Fruit fly (Drosophila melanogaster): ENCODE measurements around the gene cib.
A peak's percentile ranks its signal among the peaks of the same experiment; 100 is the strongest.

The cib gene

DNA sequence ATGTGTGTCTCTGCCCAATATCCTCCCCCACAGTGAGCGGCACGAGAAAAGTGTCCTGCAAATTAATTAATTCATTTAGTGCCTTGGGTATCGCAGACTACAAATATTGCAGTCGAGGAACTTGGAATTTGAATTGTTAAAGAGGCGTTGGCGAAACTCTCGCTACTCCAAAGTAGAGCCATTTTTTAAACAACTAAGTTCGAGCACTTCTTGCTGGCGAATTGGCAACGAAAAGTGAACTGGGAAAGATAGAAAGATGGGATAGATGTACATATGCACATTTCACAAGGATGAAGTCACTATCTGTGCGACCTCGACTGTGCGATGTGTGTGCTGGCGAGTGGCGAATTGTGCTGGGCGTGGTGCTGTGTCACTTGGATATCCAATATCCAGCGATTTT, 843 bp downstream of the cib start (continued):
- no peak for TF ChIP-seq CG3407 (GFP tag; optimal IDR thresholded peaks at IDR 0.05)
- TF ChIP-seq HmgD (GFP tag; optimal IDR thresholded peaks at IDR 0.05), result no peak
- no peak for TF ChIP-seq zen2 (GFP tag; IDR thresholded peaks at IDR 0.05; ENCODE audit: partially characterized antibody)
- TF ChIP-seq gsb (GFP tag; IDR thresholded peaks at IDR 0.05), result no peak
- no peak for TF ChIP-seq luna (GFP tag; optimal IDR thresholded peaks at IDR 0.05)
- TF ChIP-seq pita (GFP tag; optimal IDR thresholded peaks at IDR 0.05), result no peak
- TF ChIP-seq CG4820 (GFP tag; optimal IDR thresholded peaks at IDR 0.05), result no peak
- TF ChIP-seq D (optimal IDR thresholded peaks at IDR 0.05), result no peak
- peak; percentile 34 for TF ChIP-seq D (GFP tag; optimal IDR thresholded peaks at IDR 0.05)
- peak; percentile 30; the same call in 2 of the 3 replicates for TF ChIP-seq croc (GFP tag; conservative IDR thresholded peaks at IDR 0.05)
- TF ChIP-seq CG7556 (GFP tag; optimal IDR thresholded peaks at IDR 0.05), result peak; percentile 52
- TF ChIP-seq CG15011 (GFP tag; optimal IDR thresholded peaks at IDR 0.05), result no peak
- no peak for TF ChIP-seq CG43689 (GFP tag; IDR thresholded peaks at IDR 0.05)
- no peak for TF ChIP-seq CG9817 (tag; optimal IDR thresholded peaks at IDR 0.05)
- TF ChIP-seq eyg (GFP tag; optimal IDR thresholded peaks at IDR 0.05), result no peak
- TF ChIP-seq CG1602 (GFP tag; optimal IDR thresholded peaks at IDR 0.05), result no peak
- no peak for TF ChIP-seq CG15073 (GFP tag; optimal IDR thresholded peaks at IDR 0.05)
- TF ChIP-seq CG34422 (GFP tag; IDR thresholded peaks at IDR 0.05), result no peak
- no peak for TF ChIP-seq da (GFP tag; optimal IDR thresholded peaks at IDR 0.05)
- TF ChIP-seq CG13624 (GFP tag; optimal IDR thresholded peaks at IDR 0.05), result no peak
- TF ChIP-seq tio (GFP tag; optimal IDR thresholded peaks at IDR 0.05), result no peak
- TF ChIP-seq abd-A (tag; optimal IDR thresholded peaks at IDR 0.05), result no peak
- no peak for TF ChIP-seq pho (GFP tag; optimal IDR thresholded peaks at IDR 0.05)
- TF ChIP-seq CG8924 (tag; optimal IDR thresholded peaks at IDR 0.05), result peak; percentile 44
- no peak for TF ChIP-seq Eip74EF (GFP tag; optimal IDR thresholded peaks at IDR 0.05)
- TF ChIP-seq CG17186 (GFP tag; optimal IDR thresholded peaks at IDR 0.05), result no peak
- TF ChIP-seq inv (GFP tag; IDR thresholded peaks at IDR 0.05; ENCODE audit: partially characterized antibody), result no peak
- no peak; the same call in 1 of the 2 replicates for TF ChIP-seq CG14441 (GFP tag; IDR thresholded peaks at IDR 0.05)
- no peak for TF ChIP-seq Awh (GFP tag; IDR thresholded peaks at IDR 0.05)
- TF ChIP-seq vfl (GFP tag; optimal IDR thresholded peaks at IDR 0.05), result no peak
- no peak for TF ChIP-seq jing (GFP tag; optimal IDR thresholded peaks at IDR 0.05)
- TF ChIP-seq nau (GFP tag; optimal IDR thresholded peaks at IDR 0.05), result no peak
- TF ChIP-seq CG13424 (tag; optimal IDR thresholded peaks at IDR 0.05), result no peak
- TF ChIP-seq CG10321 (GFP tag; IDR thresholded peaks at IDR 0.05), result no peak
- no peak for TF ChIP-seq sug (tag; optimal IDR thresholded peaks at IDR 0.05)
- TF ChIP-seq lilli (GFP tag; optimal IDR thresholded peaks at IDR 0.05), result no peak
- TF ChIP-seq her (GFP tag; optimal IDR thresholded peaks at IDR 0.05), result no peak
- peak in 1 of 2 experiments; percentile 19 for TF ChIP-seq Hr51 (GFP tag; optimal IDR thresholded peaks at IDR 0.05)
- TF ChIP-seq prd (optimal IDR thresholded peaks at IDR 0.05), result no peak
- peak; percentile 33; the same call in 1 of the 3 replicates for TF ChIP-seq prd (GFP tag; IDR thresholded peaks at IDR 0.05)
- no peak for TF ChIP-seq Dek (tag; optimal IDR thresholded peaks at IDR 0.05)
- no peak for TF ChIP-seq CG11723 (GFP tag; optimal IDR thresholded peaks at IDR 0.05)
- no peak for TF ChIP-seq Doc2 (GFP tag; IDR thresholded peaks at IDR 0.05)
- TF ChIP-seq repo (GFP tag; optimal IDR thresholded peaks at IDR 0.05), result no peak
- TF ChIP-seq emc (GFP tag; optimal IDR thresholded peaks at IDR 0.05), result no peak
- no peak for TF ChIP-seq CG8290 (GFP tag; optimal IDR thresholded peaks at IDR 0.05)
- TF ChIP-seq CG8290 (tag; optimal IDR thresholded peaks at IDR 0.05), result peak in 1 of 2 experiments; percentile 35
- no peak for TF ChIP-seq CG13123 (GFP tag; optimal IDR thresholded peaks at IDR 0.05)
- TF ChIP-seq fd96Cb (tag; optimal IDR thresholded peaks at IDR 0.05), result peak; percentile 10
- TF ChIP-seq ara (GFP tag; IDR thresholded peaks at IDR 0.05), result no peak
- no peak for TF ChIP-seq slbo (GFP tag; IDR thresholded peaks at IDR 0.05)
- TF ChIP-seq Fer1 (GFP tag; optimal IDR thresholded peaks at IDR 0.05), result peak; percentile 25
- no peak for TF ChIP-seq tap (tag; optimal IDR thresholded peaks at IDR 0.05)
